Worm (Caenorhabditis elegans) whole organism, early embryonic: ENCODE data around the gene F37C12.18.

Source experiments
- B0310.2 ChIP-seq: sonication (generic microtip); optimal IDR thresholded peaks from 2 replicates; lab custom pipeline; 2016; ENCODE audit warnings: mild to moderate bottlenecking, missing genetic modification characterization, missing compliant biosample characterization
- F13C5.2 ChIP-seq: sonication (generic microtip); optimal IDR thresholded peaks from 2 replicates; lab custom pipeline; 2017; ENCODE audit warnings: mild to moderate bottlenecking, missing genetic modification characterization, inconsistent platforms, missing compliant biosample characterization
- aly-1 ChIP-seq: sonication (generic microtip); optimal IDR thresholded peaks from 2 replicates; lab custom pipeline; 2016; ENCODE audit warnings: missing genetic modification characterization, missing compliant biosample characterization
- ama-1 ChIP-seq: fragments of 150-350 bp; optimal IDR thresholded peaks from 2 replicates; lab custom pipeline; 2014
- ceh-13 ChIP-seq: fragments of 200-800 bp; sonication (Bioruptor generic); optimal IDR thresholded peaks from 2 replicates; lab custom pipeline; 2018; ENCODE audit warnings: mild to moderate bottlenecking, missing genetic modification characterization, missing compliant biosample characterization
- ceh-36 ChIP-seq: sonication (generic microtip); optimal IDR thresholded peaks from 2 replicates; lab custom pipeline; 2016; ENCODE audit warnings: missing genetic modification characterization, inconsistent platforms, missing compliant biosample characterization
- ets-7 ChIP-seq: sonication (generic microtip); optimal IDR thresholded peaks from 2 replicates; lab custom pipeline; 2016; ENCODE audit warnings: missing genotype, missing genetic modification characterization, missing compliant biosample characterization
- flt-1 ChIP-seq: fragments of 200-800 bp; sonication (Bioruptor generic); IDR thresholded peaks from 2 replicates; pipeline ENCODE4 v1.3.6; 2022; ENCODE audit warnings: missing genetic modification characterization, missing compliant biosample characterization
- hmbx-1 ChIP-seq: sonication (generic microtip); optimal IDR thresholded peaks from 2 replicates; lab custom pipeline; 2016; ENCODE audit warnings: mild to moderate bottlenecking, missing genetic modification characterization, missing compliant biosample characterization
- hmg-4 ChIP-seq: fragments of 200-800 bp; sonication (Bioruptor generic); optimal IDR thresholded peaks from 2 replicates; lab custom pipeline; 2018; ENCODE audit warnings: mild to moderate bottlenecking, missing genetic modification characterization, missing compliant biosample characterization
- hnd-1 ChIP-seq: sonication (generic microtip); optimal IDR thresholded peaks from 2 replicates; lab custom pipeline; 2016; ENCODE audit warnings: missing genetic modification characterization, missing compliant biosample characterization
- scrt-1 ChIP-seq: fragments of 200-800 bp; sonication (Bioruptor generic); IDR thresholded peaks from 2 replicates; pipeline ENCODE4 v1.3.6; 2022; ENCODE audit warnings: missing genetic modification characterization, missing compliant biosample characterization
- tbx-37 ChIP-seq: fragments of 200-800 bp; sonication (Bioruptor generic); conservative IDR thresholded peaks from 2 replicates; pipeline ENCODE4 v1.3.6; 2022; ENCODE audit warnings: missing genetic modification reagents, missing genetic modification characterization, missing compliant biosample characterization
- tra-4 ChIP-seq: sonication (generic microtip); optimal IDR thresholded peaks from 2 replicates; lab custom pipeline; 2017; ENCODE audit warnings: missing genetic modification characterization, missing compliant biosample characterization

DNA sequence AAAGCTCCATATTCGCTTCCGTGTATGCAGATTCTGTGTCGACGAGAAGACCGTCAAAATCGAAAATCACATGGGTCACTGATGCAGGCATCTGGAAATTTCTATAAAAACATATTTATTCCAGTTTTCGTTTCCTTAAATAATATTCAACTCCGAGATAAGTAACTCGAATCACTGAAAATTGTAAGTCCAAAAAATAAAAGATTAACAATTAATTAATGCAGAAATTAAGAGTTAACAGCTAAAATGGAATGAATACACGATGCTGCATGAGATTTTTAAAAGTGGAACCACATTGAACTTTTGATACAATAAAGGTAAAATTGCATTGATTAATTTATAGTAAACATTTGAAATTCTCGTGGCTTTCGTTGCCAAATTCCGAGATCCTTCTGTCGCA is 35.6 kb upstream of the F37C12.18 start, which contains the start of gene R151.10:
- TF ChIP-seq hmg-4 (GFP tag; lab: Kevin White, UChicago), result no peak
- TF ChIP-seq ama-1, result no peak
- no peak for TF ChIP-seq F13C5.2 (tag; lab: Kevin White, UChicago)
- TF ChIP-seq scrt-1, result no peak
- no peak for TF ChIP-seq ceh-13 (GFP tag; lab: Kevin White, UChicago)
- no peak for TF ChIP-seq aly-1 (tag; lab: Kevin White, UChicago)
- no peak for TF ChIP-seq tra-4 (tag; lab: Kevin White, UChicago)
- TF ChIP-seq ets-7 (tag; lab: Kevin White, UChicago), result no peak
- no peak for TF ChIP-seq B0310.2
- TF ChIP-seq ceh-36 (tag; lab: Kevin White, UChicago), result no peak
- no peak for TF ChIP-seq flt-1
- no peak for TF ChIP-seq hmbx-1
- no peak for TF ChIP-seq hnd-1 (tag; lab: Kevin White, UChicago)
- no peak for TF ChIP-seq tbx-37 (GFP tag; lab: Robert Waterston, UW)
